Worm (Caenorhabditis elegans) whole organism, late embryonic: ENCODE measurements around the gene str-150.

Experiments
- C08G9.2 ChIP-seq: sonication (generic microtip); optimal IDR thresholded peaks from 2 replicates; lab custom pipeline; 2016; ENCODE audit warnings: mild to moderate bottlenecking, missing genetic modification characterization, moderate library complexity, missing compliant biosample characterization
- C38D4.7 ChIP-seq: fragments of 200-800 bp; sonication (Bioruptor generic); optimal IDR thresholded peaks from 2 replicates; lab custom pipeline; 2018; ENCODE audit warnings: mild to moderate bottlenecking, missing genetic modification characterization, moderate library complexity, missing compliant biosample characterization
- F13H6.1 ChIP-seq: sonication (generic microtip); optimal IDR thresholded peaks from 2 replicates; lab custom pipeline; 2016; ENCODE audit warnings: missing genetic modification characterization, missing compliant biosample characterization
- K02D7.2 ChIP-seq: sonication (generic microtip); optimal IDR thresholded peaks from 2 replicates; lab custom pipeline; 2017; ENCODE audit warnings: mild to moderate bottlenecking, missing genetic modification characterization, missing compliant biosample characterization
- Y22D7AL.16 ChIP-seq: sonication (generic microtip); optimal IDR thresholded peaks from 2 replicates; lab custom pipeline; 2016; ENCODE audit warnings: missing genetic modification characterization, missing compliant biosample characterization
- ahr-1 ChIP-seq: sonication (generic microtip); optimal IDR thresholded peaks from 2 replicates; lab custom pipeline; 2016; ENCODE audit warnings: missing genetic modification characterization, missing compliant biosample characterization
- ama-1 ChIP-seq: fragments of 150-350 bp; optimal IDR thresholded peaks from 2 replicates; lab custom pipeline; 2014
- ceh-18 ChIP-seq: sonication (generic microtip); optimal IDR thresholded peaks from 2 replicates; lab custom pipeline; 2016; ENCODE audit warnings: missing genetic modification characterization, missing compliant biosample characterization
- ceh-19 ChIP-seq: fragments of 200-800 bp; sonication (Bioruptor generic); optimal IDR thresholded peaks from 2 replicates; lab custom pipeline; 2018; ENCODE audit warnings: mild to moderate bottlenecking, missing genetic modification characterization, missing compliant biosample characterization
- ceh-2 ChIP-seq: sonication (generic microtip); optimal IDR thresholded peaks from 2 replicates; lab custom pipeline; 2016; ENCODE audit warnings: missing genotype, missing genetic modification characterization, missing compliant biosample characterization
- ceh-22 ChIP-seq: sonication (generic microtip); optimal IDR thresholded peaks from 2 replicates; lab custom pipeline; 2017; ENCODE audit warnings: missing biosample characterization, missing genetic modification characterization
- ceh-30 ChIP-seq: fragments of 150-350 bp; optimal IDR thresholded peaks from 2 replicates; lab custom pipeline; 2014; ENCODE audit warnings: missing biosample characterization, missing genetic modification characterization
- ceh-31 ChIP-seq: sonication (generic microtip); optimal IDR thresholded peaks from 2 replicates; lab custom pipeline; 2016; ENCODE audit warnings: missing genetic modification characterization, missing compliant biosample characterization
- ceh-6 ChIP-seq: fragments of 200-800 bp; sonication (Bioruptor generic); optimal IDR thresholded peaks from 2 replicates; lab custom pipeline; 2018; ENCODE audit warnings: mild to moderate bottlenecking, missing genetic modification characterization, missing compliant biosample characterization
- ceh-9 ChIP-seq: sonication (generic microtip); optimal IDR thresholded peaks from 2 replicates; lab custom pipeline; 2016; ENCODE audit warnings: mild to moderate bottlenecking, missing genetic modification characterization, inconsistent platforms, missing compliant biosample characterization
- che-1 ChIP-seq: sonication (generic microtip); optimal IDR thresholded peaks from 2 replicates; lab custom pipeline; 2016; ENCODE audit warnings: mild to moderate bottlenecking, missing genetic modification characterization, missing compliant biosample characterization
- dve-1 ChIP-seq: sonication (generic microtip); optimal IDR thresholded peaks from 2 replicates; lab custom pipeline; 2017; ENCODE audit warnings: antibody characterized with exemption, mild to moderate bottlenecking, missing genetic modification characterization, missing compliant biosample characterization
- elt-2 ChIP-seq: sonication (generic microtip); optimal IDR thresholded peaks from 2 replicates; lab custom pipeline; 2016; ENCODE audit warnings: missing genetic modification reagents, missing genetic modification characterization, missing compliant biosample characterization
- ets-4 ChIP-seq: sonication (generic microtip); optimal IDR thresholded peaks from 2 replicates; lab custom pipeline; 2016; ENCODE audit warnings: missing genetic modification characterization, missing compliant biosample characterization
- fax-1 ChIP-seq: sonication (generic microtip); optimal IDR thresholded peaks from 2 replicates; lab custom pipeline; 2016; ENCODE audit warnings: missing genotype, missing genetic modification characterization, missing compliant biosample characterization
- hlh-15 ChIP-seq: sonication (generic microtip); optimal IDR thresholded peaks from 2 replicates; lab custom pipeline; 2016; ENCODE audit warnings: missing genetic modification characterization, missing compliant biosample characterization
- hlh-30 ChIP-seq: sonication (generic microtip); optimal IDR thresholded peaks from 2 replicates; lab custom pipeline; 2017; ENCODE audit warnings: antibody characterized with exemption, missing genetic modification characterization, missing compliant biosample characterization; ENCODE audit not compliant: insufficient read depth
- hlh-8 ChIP-seq: sonication (generic microtip); optimal IDR thresholded peaks from 2 replicates; lab custom pipeline; 2016; ENCODE audit warnings: missing genotype, missing genetic modification characterization, missing compliant biosample characterization
- lim-6 ChIP-seq: sonication (generic microtip); optimal IDR thresholded peaks from 2 replicates; lab custom pipeline; 2016; ENCODE audit warnings: missing genetic modification characterization, missing compliant biosample characterization
- nfya-1 ChIP-seq: sonication (generic microtip); optimal IDR thresholded peaks from 2 replicates; lab custom pipeline; 2017; ENCODE audit warnings: missing genetic modification characterization, mild to moderate bottlenecking, missing compliant biosample characterization, antibody characterized with exemption, moderate library complexity
- nhr-11 ChIP-seq: fragments of 150-350 bp; optimal IDR thresholded peaks from 2 replicates; lab custom pipeline; 2014; ENCODE audit warnings: missing biosample characterization, missing genetic modification characterization
- nhr-232 ChIP-seq: sonication (generic microtip); optimal IDR thresholded peaks from 2 replicates; lab custom pipeline; 2016; ENCODE audit warnings: missing genetic modification characterization, missing compliant biosample characterization
- npax-4 ChIP-seq: sonication (generic microtip); optimal IDR thresholded peaks from 2 replicates; lab custom pipeline; 2016; ENCODE audit warnings: missing genetic modification characterization, missing compliant biosample characterization
- pag-3 ChIP-seq: sonication (generic microtip); optimal IDR thresholded peaks from 2 replicates; lab custom pipeline; 2016; ENCODE audit warnings: missing compliant biosample characterization, missing genetic modification characterization, borderline replicate concordance
- pha-4 ChIP-seq: fragments of 150-350 bp; optimal IDR thresholded peaks from 2 replicates; lab custom pipeline; 2018; ENCODE audit warnings: missing biosample characterization, missing genetic modification reagents, missing genetic modification characterization
- pros-1 ChIP-seq: fragments of 150-350 bp; optimal IDR thresholded peaks from 2 replicates; lab custom pipeline; 2014; ENCODE audit warnings: missing biosample characterization, missing genetic modification reagents, missing genetic modification characterization
- ref-2 ChIP-seq: sonication (generic microtip); optimal IDR thresholded peaks from 2 replicates; lab custom pipeline; 2016; ENCODE audit warnings: missing genetic modification characterization, missing compliant biosample characterization
- sox-4 ChIP-seq: sonication (generic microtip); optimal IDR thresholded peaks from 2 replicates; lab custom pipeline; 2017; ENCODE audit warnings: mild to moderate bottlenecking, missing genetic modification characterization, inconsistent platforms, missing compliant biosample characterization
- syd-9 ChIP-seq: sonication (generic microtip); optimal IDR thresholded peaks from 2 replicates; lab custom pipeline; 2016; ENCODE audit warnings: mild to moderate bottlenecking, missing genetic modification characterization, moderate library complexity, missing compliant biosample characterization
- tbx-7 ChIP-seq: sonication (generic microtip); optimal IDR thresholded peaks from 2 replicates; lab custom pipeline; 2016; ENCODE audit warnings: missing genotype, missing genetic modification characterization, missing compliant biosample characterization
- ttx-3 ChIP-seq: sonication (generic microtip); optimal IDR thresholded peaks from 2 replicates; lab custom pipeline; 2016; ENCODE audit warnings: missing genetic modification reagents, missing genetic modification characterization, missing compliant biosample characterization
- unc-42 ChIP-seq: sonication (generic microtip); optimal IDR thresholded peaks from 2 replicates; lab custom pipeline; 2016; ENCODE audit warnings: missing genotype, missing genetic modification characterization, missing compliant biosample characterization
- unc-86 ChIP-seq: sonication (generic microtip); optimal IDR thresholded peaks from 2 replicates; lab custom pipeline; 2016; ENCODE audit warnings: missing genetic modification characterization, missing compliant biosample characterization

str-150 gene

ce11 chrV:16582973-16583372 is at the start of gene str-150:
TSS of gene str-150 (plus strand) at chrV:16583273.
- no peak for TF ChIP-seq npax-4 (tag; lab: Kevin White, UChicago)
- no peak for TF ChIP-seq dve-1 (tag; lab: Kevin White, UChicago)
- TF ChIP-seq unc-86: no peak
- no peak for TF ChIP-seq hlh-15 (tag; lab: Kevin White, UChicago)
- TF ChIP-seq ama-1: no peak
- TF ChIP-seq nfya-1 (tag; lab: Kevin White, UChicago): no peak
- TF ChIP-seq ets-4: no peak
- TF ChIP-seq ceh-30 (tag; lab: Kevin White, UChicago): no peak
- TF ChIP-seq pros-1 (tag; lab: Kevin White, UChicago): no peak
- TF ChIP-seq lim-6 (tag; lab: Kevin White, UChicago): no peak
- TF ChIP-seq hlh-30 (tag; lab: Kevin White, UChicago): no peak
- TF ChIP-seq ceh-9: no peak
- no peak for TF ChIP-seq pag-3 (tag; lab: Kevin White, UChicago)

DNA sequence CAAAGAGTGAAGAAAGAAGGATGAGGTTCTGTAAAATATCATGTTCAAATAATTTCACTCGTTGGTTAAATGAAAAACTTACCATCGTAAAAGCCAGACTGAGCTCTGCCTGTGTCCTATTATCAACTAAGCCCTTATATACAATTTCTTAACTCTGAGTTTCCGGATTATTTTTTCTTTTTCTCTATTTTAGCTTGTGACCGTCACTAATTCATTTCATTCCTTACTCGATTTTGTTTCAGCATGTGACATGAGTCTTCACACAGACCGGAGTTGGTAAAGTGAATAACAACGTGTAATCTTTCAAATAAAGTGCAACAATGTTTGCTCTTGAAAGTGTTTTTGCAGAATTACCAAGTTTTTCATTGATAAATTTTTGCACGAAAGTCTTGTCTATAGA is 49.1 kb upstream of the str-150 start, which contains the start of gene cpr-2:
TSS of gene cpr-2 (minus strand) at position 101 of the 400 bp plus-strand sequence.
- no peak for TF ChIP-seq ref-2

- TF ChIP-seq hlh-8 (tag; lab: Kevin White, UChicago) (no peak), pha-4 (tag; lab: Kevin White, UChicago) (no peak), C38D4.7 (no peak), hlh-30 (tag; lab: Kevin White, UChicago) (no peak), fax-1 (no peak), ets-4 (no peak), Y22D7AL.16 (tag; lab: Kevin White, UChicago) (no peak), sox-4 (no peak), ceh-6 (no peak), unc-86 (no peak), ahr-1 (tag; lab: Kevin White, UChicago) (no peak), nfya-1 (tag; lab: Kevin White, UChicago) (no peak), ttx-3 (tag; lab: Kevin White, UChicago) (no peak)
These were observed 47.9 kb upstream of the str-150 start, which contains the start of gene Y32B12B.8 for ce11 chrV:16535172-16535571. TSS of gene Y32B12B.8 (plus strand) at chrV:16535472.

DNA sequence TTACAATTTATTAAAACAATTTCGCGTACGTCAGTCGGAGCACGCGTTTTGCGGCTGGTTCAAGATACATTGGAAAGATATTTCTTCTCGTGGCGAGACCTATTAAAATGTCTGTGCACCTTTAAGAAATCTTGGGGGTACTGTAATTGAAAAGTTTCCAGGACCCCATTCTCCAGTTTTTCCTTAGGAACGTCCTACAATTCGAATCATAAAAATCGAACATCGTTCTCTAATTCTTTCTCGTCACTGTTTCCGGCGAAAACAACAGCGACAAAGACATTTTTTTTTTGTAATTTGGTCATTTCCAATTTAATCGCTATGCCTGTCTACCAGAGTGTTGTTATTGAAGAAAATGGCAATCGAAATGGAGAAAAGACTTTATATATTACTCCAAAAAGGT is 46.4 kb upstream of the str-150 start, which contains the start of gene Y32B12B.1:
TSS of gene Y32B12B.1 (plus strand) at position 301 of the 400 bp plus-strand sequence.
- no peak for TF ChIP-seq ceh-18 (tag; lab: Kevin White, UChicago)
- TF ChIP-seq ceh-19 (GFP tag; lab: Kevin White, UChicago): no peak
- TF ChIP-seq nhr-232: no peak
- TF ChIP-seq K02D7.2: no peak
- no peak for TF ChIP-seq pros-1 (tag; lab: Kevin White, UChicago)
- TF ChIP-seq che-1 (tag; lab: Kevin White, UChicago): no peak
- no peak for TF ChIP-seq syd-9
- no peak for TF ChIP-seq tbx-7 (tag; lab: Kevin White, UChicago)
- no peak for TF ChIP-seq Y22D7AL.16 (tag; lab: Kevin White, UChicago)
- TF ChIP-seq fax-1: no peak
- TF ChIP-seq sox-4: no peak
- TF ChIP-seq elt-2 (tag; lab: Kevin White, UChicago): no peak
- TF ChIP-seq ama-1: no peak
- no peak for TF ChIP-seq ceh-22
- no peak for TF ChIP-seq ahr-1 (tag; lab: Kevin White, UChicago)

DNA sequence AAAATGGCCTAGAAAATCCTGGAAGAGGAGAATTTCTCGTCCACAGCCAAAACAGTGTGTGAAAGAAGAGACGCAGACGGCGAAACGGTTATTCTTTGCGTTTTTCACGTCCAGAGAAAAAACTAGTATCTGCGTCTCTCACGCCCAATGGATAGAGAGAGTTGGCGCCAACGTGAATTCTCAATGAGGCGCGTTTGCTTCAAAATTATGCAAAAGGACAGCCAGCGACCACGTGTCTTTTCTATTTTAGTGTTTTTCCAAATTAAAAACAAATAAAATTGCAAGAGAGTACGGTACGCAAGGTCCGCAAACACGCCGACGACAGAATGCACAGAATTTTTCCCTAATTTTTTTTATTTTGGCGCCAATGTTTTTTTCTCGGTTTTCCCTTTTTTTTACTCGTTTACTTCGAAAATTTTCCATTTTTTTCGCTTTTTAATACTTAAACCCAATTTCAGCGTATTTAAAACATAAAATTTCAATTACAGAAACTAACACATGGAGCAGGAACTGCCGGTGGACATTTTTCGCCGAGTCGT is 45.1 kb upstream of the str-150 start, which contains the start of gene Y32B12B.2:
TSS of gene Y32B12B.2 (plus strand) at position 489 of the 539 bp plus-strand sequence.
- TF ChIP-seq ttx-3 (tag; lab: Kevin White, UChicago): no peak
- no peak for TF ChIP-seq ahr-1 (tag; lab: Kevin White, UChicago)
- TF ChIP-seq tbx-7 (tag; lab: Kevin White, UChicago): peak; percentile 7
- TF ChIP-seq F13H6.1: no peak
- no peak for TF ChIP-seq pag-3 (tag; lab: Kevin White, UChicago)
- TF ChIP-seq nhr-11 (tag; lab: Kevin White, UChicago): no peak
- TF ChIP-seq ets-4: peak; percentile 1
- peak; percentile 31 for TF ChIP-seq C08G9.2 (tag; lab: Kevin White, UChicago)
- TF ChIP-seq ceh-2 (tag; lab: Kevin White, UChicago): peak; percentile 1
- peak; percentile 25 for TF ChIP-seq ceh-31 (tag; lab: Kevin White, UChicago)
- TF ChIP-seq unc-42: peak; percentile 28
